Worm (Caenorhabditis elegans) whole organism, L1 larva: ENCODE data around the gene C01B10.6.

Experiments
- C34B4.2 ChIP-seq: sonication (generic microtip); optimal IDR thresholded peaks from 2 replicates; lab custom pipeline; 2017; ENCODE audit warnings: mild to moderate bottlenecking, missing genetic modification characterization, missing compliant biosample characterization
- aha-1 ChIP-seq: fragments of 150-350 bp; optimal IDR thresholded peaks from 2 replicates; lab custom pipeline; 2014; ENCODE audit warnings: missing biosample characterization, missing genetic modification characterization
- alr-1 ChIP-seq: fragments of 200-800 bp; sonication (Bioruptor generic); optimal IDR thresholded peaks from 2 replicates; lab custom pipeline; 2018; ENCODE audit warnings: borderline replicate concordance, mild to moderate bottlenecking, missing genetic modification characterization, missing compliant biosample characterization
- aly-2 ChIP-seq: fragments of 150-350 bp; optimal IDR thresholded peaks from 2 replicates; lab custom pipeline; 2014; ENCODE audit warnings: missing biosample characterization, missing genetic modification characterization
- ama-1 ChIP-seq: fragments of 150-350 bp; optimal IDR thresholded peaks from 2 replicates; lab custom pipeline; 2014
- blmp-1 ChIP-seq: fragments of 150-350 bp; optimal IDR thresholded peaks from 2 replicates; lab custom pipeline; 2014; ENCODE audit warnings: missing biosample characterization, missing genetic modification characterization
- ceh-82 ChIP-seq, 3 experiments: fragments of 150-350 bp in 1 of 3; sonication (generic microtip) in 2 of 3; optimal IDR thresholded peaks; 2 replicates each; lab custom pipeline; 2014 to 2017; ENCODE audit warnings: missing biosample characterization in 3 of 3, missing genetic modification characterization in 3 of 3
- ceh-90 ChIP-seq: sonication (generic microtip); optimal IDR thresholded peaks from 2 replicates; lab custom pipeline; 2016; ENCODE audit warnings: missing genetic modification characterization, missing compliant biosample characterization
- egl-13 ChIP-seq: sonication (generic microtip); optimal IDR thresholded peaks from 2 replicates; lab custom pipeline; 2016; ENCODE audit warnings: missing genotype, missing genetic modification reagents, missing genetic modification characterization, missing compliant biosample characterization
- egl-27 ChIP-seq, 2 experiments: fragments of 150-350 bp in 1 of 2; sonication (generic microtip); optimal IDR thresholded peaks; 3 replicates each; lab custom pipeline; 2017 to 2018; ENCODE audit warnings: missing biosample characterization in 2 of 2, missing genetic modification characterization in 2 of 2, missing genetic modification reagents in 2 of 2
- elt-2 ChIP-seq: sonication (generic microtip); optimal IDR thresholded peaks from 2 replicates; lab custom pipeline; 2016; ENCODE audit warnings: missing genetic modification characterization, mild to moderate bottlenecking, inconsistent platforms, missing compliant biosample characterization, missing genetic modification reagents
- elt-3 ChIP-seq, 6 experiments: fragments of 150-350 bp in 1 of 6; sonication (generic microtip); optimal IDR thresholded peaks; 2 replicates each; lab custom pipeline; 2017 to 2018; ENCODE audit warnings: missing biosample characterization in 6 of 6, missing genetic modification characterization in 6 of 6, inconsistent platforms in 1 of 6
- fkh-10 ChIP-seq: sonication (generic microtip); optimal IDR thresholded peaks from 2 replicates; lab custom pipeline; 2017; ENCODE audit warnings: missing biosample characterization, missing genetic modification reagents, missing genetic modification characterization
- fos-1 ChIP-seq: fragments of 150-350 bp; optimal IDR thresholded peaks from 2 replicates; lab custom pipeline; 2014; ENCODE audit warnings: missing biosample characterization, missing genetic modification characterization
- grh-1 ChIP-seq: fragments of 200-800 bp; sonication (Bioruptor generic); IDR thresholded peaks from 2 replicates; pipeline ENCODE4 v1.3.6; 2022; ENCODE audit warnings: missing genetic modification reagents, missing genetic modification characterization, missing compliant biosample characterization
- hlh-4 ChIP-seq: sonication (generic microtip); optimal IDR thresholded peaks from 2 replicates; lab custom pipeline; 2016; ENCODE audit warnings: mild to moderate bottlenecking, missing genetic modification characterization, missing compliant biosample characterization
- irx-1 ChIP-seq: sonication (generic microtip); optimal IDR thresholded peaks from 2 replicates; lab custom pipeline; 2016; ENCODE audit warnings: missing genetic modification characterization, missing compliant biosample characterization
- isw-1 ChIP-seq: fragments of 200-800 bp; sonication (Bioruptor generic); IDR thresholded peaks from 2 replicates; pipeline ENCODE4 v1.3.6; 2022; ENCODE audit warnings: missing genetic modification characterization, missing compliant biosample characterization
- jun-1 ChIP-seq: fragments of 150-350 bp; optimal IDR thresholded peaks from 2 replicates; lab custom pipeline; 2014; ENCODE audit warnings: missing biosample characterization, missing genetic modification reagents, missing genetic modification characterization
- lin-14 ChIP-seq: fragments of 200-800 bp; sonication (Bioruptor generic); optimal IDR thresholded peaks from 2 replicates; lab custom pipeline; 2018; ENCODE audit warnings: mild to moderate bottlenecking, missing genetic modification characterization, moderate library complexity, missing compliant biosample characterization
- lin-15B ChIP-seq: fragments of 150-350 bp; sonication (generic microtip); optimal IDR thresholded peaks from 3 replicates; lab custom pipeline; 2014; ENCODE audit warnings: missing biosample characterization, missing genetic modification characterization
- lin-35 ChIP-seq, 2 experiments: fragments of 150-350 bp; optimal IDR thresholded peaks; 2 replicates each; lab custom pipeline; 2014; ENCODE audit warnings: missing biosample characterization in 2 of 2, missing genetic modification characterization in 2 of 2, missing genetic modification reagents in 2 of 2
- lin-39 ChIP-seq: fragments of 150-350 bp; optimal IDR thresholded peaks from 2 replicates; lab custom pipeline; 2014; ENCODE audit warnings: missing biosample characterization, missing genetic modification reagents, missing genetic modification characterization
- lir-3 ChIP-seq: sonication (generic microtip); optimal IDR thresholded peaks from 2 replicates; lab custom pipeline; 2016; ENCODE audit warnings: mild to moderate bottlenecking, missing genetic modification characterization, moderate library complexity, missing compliant biosample characterization; ENCODE audit not compliant: poor library complexity
- mef-2 ChIP-seq: fragments of 150-350 bp; optimal IDR thresholded peaks from 2 replicates; lab custom pipeline; 2014; ENCODE audit warnings: missing biosample characterization, missing genetic modification characterization
- mep-1 ChIP-seq: fragments of 150-350 bp; optimal IDR thresholded peaks from 2 replicates; lab custom pipeline; 2014; ENCODE audit warnings: missing biosample characterization, missing genetic modification characterization
- nhr-19 ChIP-seq: fragments of 200-800 bp; sonication (Bioruptor generic); conservative IDR thresholded peaks from 2 replicates; pipeline ENCODE4 v1.3.6; 2022; ENCODE audit warnings: missing genetic modification characterization, missing compliant biosample characterization
- nhr-20 ChIP-seq: sonication (generic microtip); optimal IDR thresholded peaks from 2 replicates; lab custom pipeline; 2016; ENCODE audit warnings: mild to moderate bottlenecking, missing genetic modification characterization, missing compliant biosample characterization
- nhr-71 ChIP-seq: sonication (generic microtip); optimal IDR thresholded peaks from 2 replicates; lab custom pipeline; 2016; ENCODE audit warnings: mild to moderate bottlenecking, missing genetic modification characterization, moderate library complexity, missing compliant biosample characterization
- nhr-76 ChIP-seq: sonication (generic microtip); optimal IDR thresholded peaks from 2 replicates; lab custom pipeline; 2017; ENCODE audit warnings: missing biosample characterization, missing genetic modification characterization
- nhr-77 ChIP-seq: fragments of 150-350 bp; optimal IDR thresholded peaks from 2 replicates; lab custom pipeline; 2014; ENCODE audit warnings: missing biosample characterization, missing genetic modification characterization
- nhr-85 ChIP-seq: sonication (generic microtip); peaks from one replicate; lab custom pipeline; 2016; ENCODE audit warnings: missing genetic modification characterization, inconsistent platforms, missing compliant biosample characterization
- nhr-90 ChIP-seq: sonication (generic microtip); optimal IDR thresholded peaks from 2 replicates; lab custom pipeline; 2016; ENCODE audit warnings: mild to moderate bottlenecking, missing genetic modification characterization, missing compliant biosample characterization; ENCODE audit not compliant: poor library complexity
- pag-3 ChIP-seq: sonication (generic microtip); optimal IDR thresholded peaks from 2 replicates; lab custom pipeline; 2017; ENCODE audit warnings: missing genetic modification characterization, mild to moderate bottlenecking, missing compliant biosample characterization, antibody characterized with exemption, borderline replicate concordance; ENCODE audit not compliant: insufficient read depth
- pax-3 ChIP-seq: fragments of 200-800 bp; sonication (Bioruptor generic); optimal IDR thresholded peaks from 2 replicates; lab custom pipeline; 2018; ENCODE audit warnings: mild to moderate bottlenecking, missing genetic modification characterization, moderate library complexity, missing compliant biosample characterization
- pqm-1 ChIP-seq: sonication (generic microtip); optimal IDR thresholded peaks from 3 replicates; lab custom pipeline; 2017; ENCODE audit warnings: missing biosample characterization, missing genetic modification characterization
- rnt-1 ChIP-seq: sonication (generic microtip); optimal IDR thresholded peaks from 2 replicates; lab custom pipeline; 2016; ENCODE audit warnings: mild to moderate bottlenecking, missing genetic modification characterization, moderate library complexity, missing compliant biosample characterization
- snu-23 ChIP-seq: sonication (generic microtip); optimal IDR thresholded peaks from 2 replicates; lab custom pipeline; 2016; ENCODE audit warnings: missing genetic modification characterization, missing compliant biosample characterization
- sox-4 ChIP-seq: sonication (generic microtip); optimal IDR thresholded peaks from 2 replicates; lab custom pipeline; 2016; ENCODE audit warnings: missing genetic modification characterization, missing compliant biosample characterization
- sptf-1 ChIP-seq: fragments of 150-350 bp; optimal IDR thresholded peaks from 2 replicates; lab custom pipeline; 2014; ENCODE audit warnings: missing biosample characterization, missing genetic modification characterization
- sup-37 ChIP-seq: fragments of 200-800 bp; sonication (Bioruptor generic); optimal IDR thresholded peaks from 2 replicates; lab custom pipeline; 2018; ENCODE audit warnings: mild to moderate bottlenecking, missing genetic modification characterization, missing compliant biosample characterization
- swsn-7 ChIP-seq: sonication (generic microtip); optimal IDR thresholded peaks from 2 replicates; lab custom pipeline; 2016; ENCODE audit warnings: missing genetic modification characterization, missing compliant biosample characterization
- tbx-2 ChIP-seq: sonication (generic microtip); optimal IDR thresholded peaks from 2 replicates; lab custom pipeline; 2016; ENCODE audit warnings: missing genetic modification characterization, missing compliant biosample characterization
- unc-30 ChIP-seq: sonication (generic microtip); optimal IDR thresholded peaks from 2 replicates; lab custom pipeline; 2017; ENCODE audit warnings: missing biosample characterization, missing genetic modification characterization
- unc-86 ChIP-seq: sonication (generic microtip); optimal IDR thresholded peaks from 2 replicates; lab custom pipeline; 2016; ENCODE audit warnings: missing genetic modification characterization, missing compliant biosample characterization
- xbp-1 ChIP-seq: sonication (generic microtip); optimal IDR thresholded peaks from 2 replicates; lab custom pipeline; 2016; ENCODE audit warnings: missing genetic modification characterization, missing compliant biosample characterization
- zag-1 ChIP-seq: fragments of 150-350 bp; optimal IDR thresholded peaks from 2 replicates; lab custom pipeline; 2014; ENCODE audit warnings: missing biosample characterization, missing genetic modification characterization
- zip-4 ChIP-seq: fragments of 200-800 bp; sonication (Bioruptor generic); optimal IDR thresholded peaks from 2 replicates; lab custom pipeline; 2018; ENCODE audit warnings: mild to moderate bottlenecking, missing genetic modification characterization, moderate library complexity, missing compliant biosample characterization
- ztf-4 ChIP-seq: fragments of 150-350 bp; optimal IDR thresholded peaks from 2 replicates; lab custom pipeline; 2014; ENCODE audit warnings: missing biosample characterization, missing genetic modification characterization

Gene C01B10.6

ce11 chrIV:6655747-6656146 is 15.8 kb downstream of the C01B10.6 start:
- TF ChIP-seq elt-3 (tag; optimal IDR thresholded peaks at IDR 0.05; lab: Kevin White, UChicago), result peak in 3 of 6 experiments; percentile 1 to 63 (median 28)
- peak in 1 of 2 experiments; percentile 34 for TF ChIP-seq lin-35 (GFP tag; optimal IDR thresholded peaks at IDR 0.05; lab: Kevin White, UChicago)
- peak; percentile 65 for TF ChIP-seq nhr-85 (tag; lab: Kevin White, UChicago)
- TF ChIP-seq lin-14 (GFP tag; lab: Kevin White, UChicago), result peak; percentile 60
- peak; percentile 82 for TF ChIP-seq blmp-1 (tag; lab: Kevin White, UChicago)
- no peak for TF ChIP-seq aha-1 (tag; lab: Kevin White, UChicago)
- TF ChIP-seq pag-3 (tag; lab: Kevin White, UChicago), result no peak
- peak; percentile 18 for TF ChIP-seq ztf-4 (tag; lab: Kevin White, UChicago)
- no peak for TF ChIP-seq hlh-4 (tag; lab: Kevin White, UChicago)

DNA sequence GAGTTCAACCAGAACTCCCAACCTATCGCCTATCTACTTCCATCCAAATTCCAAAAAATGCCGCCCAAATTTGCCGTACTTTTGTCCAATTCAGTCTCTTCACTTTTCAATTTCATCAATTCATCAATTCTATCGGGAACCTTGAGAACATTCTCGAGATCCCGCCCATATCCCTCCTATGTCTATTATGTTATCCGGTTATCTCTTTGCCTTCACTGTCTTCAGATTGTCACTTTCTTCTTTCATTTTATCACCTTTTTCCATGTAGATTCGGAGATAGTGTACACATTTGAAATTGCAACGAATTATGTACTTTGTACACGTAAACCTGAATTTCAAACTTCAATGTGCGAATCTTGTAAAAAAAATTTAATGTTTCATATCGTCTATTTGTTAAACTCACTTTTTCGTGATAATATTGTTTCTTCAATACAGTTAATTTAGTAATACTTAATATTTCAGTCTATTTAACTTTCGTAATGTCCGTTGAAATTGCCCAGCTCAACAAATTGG is 17.6 kb downstream of the C01B10.6 start, which contains the start of gene C01B10.11:
Gene C01B10.11, plus strand, starts transcription at position 463 of the 513 bp plus-strand sequence.
- TF ChIP-seq nhr-20 (tag; lab: Kevin White, UChicago) (peak; percentile 45), hlh-4 (tag; lab: Kevin White, UChicago) (no peak), elt-3 (tag; optimal IDR thresholded peaks at IDR 0.05; lab: Kevin White, UChicago) (peak; percentile 55 to 88 (median 74)), blmp-1 (tag; lab: Kevin White, UChicago) (peak; percentile 96), alr-1 (tag; lab: Kevin White, UChicago) (no peak), elt-2 (tag; lab: Kevin White, UChicago) (no peak), lin-14 (GFP tag; lab: Kevin White, UChicago) (peak; percentile 61), isw-1 (GFP tag; lab: Robert Waterston, UW) (no peak), nhr-77 (tag; lab: Kevin White, UChicago) (no peak), sptf-1 (tag; lab: Kevin White, UChicago) (no peak), nhr-19 (GFP tag; lab: Robert Waterston, UW) (no peak), zag-1 (tag; lab: Kevin White, UChicago) (no peak), pqm-1 (no peak), nhr-76 (tag; lab: Kevin White, UChicago) (no peak), fkh-10 (GFP tag; lab: Kevin White, UChicago) (no peak), C34B4.2 (tag; lab: Kevin White, UChicago) (no peak), rnt-1 (no peak), tbx-2 (tag; lab: Kevin White, UChicago) (no peak), zip-4 (GFP tag; lab: Kevin White, UChicago) (no peak), pax-3 (no peak), mep-1 (tag; lab: Kevin White, UChicago) (peak; percentile 36), lin-39 (tag; lab: Kevin White, UChicago) (no peak), grh-1 (peak; percentile 38; the same call in 1 of the 2 replicates), irx-1 (tag; lab: Kevin White, UChicago) (no peak), egl-27 (tag; optimal IDR thresholded peaks at IDR 0.05; lab: Kevin White, UChicago) (no peak), unc-86 (tag; lab: Kevin White, UChicago) (no peak), fos-1 (tag; lab: Kevin White, UChicago) (no peak), egl-13 (tag; lab: Kevin White, UChicago) (no peak), lin-35 (GFP tag; optimal IDR thresholded peaks at IDR 0.05; lab: Kevin White, UChicago) (no peak), nhr-90 (tag; lab: Kevin White, UChicago) (peak; percentile 10), ceh-82 (tag; optimal IDR thresholded peaks at IDR 0.05; lab: Kevin White, UChicago) (no peak), sup-37 (GFP tag; lab: Kevin White, UChicago) (no peak), nhr-71 (tag; lab: Kevin White, UChicago) (peak; percentile 30), ceh-90 (tag; lab: Kevin White, UChicago) (no peak), ama-1 (lab: Kevin White, UChicago) (no peak), nhr-85 (tag; lab: Kevin White, UChicago) (peak; percentile 78), pag-3 (tag; lab: Kevin White, UChicago) (no peak), xbp-1 (tag; lab: Kevin White, UChicago) (no peak), lir-3 (no peak), mef-2 (tag; lab: Kevin White, UChicago) (no peak), unc-30 (tag; lab: Kevin White, UChicago) (no peak), sox-4 (tag; lab: Kevin White, UChicago) (no peak), swsn-7 (tag; lab: Kevin White, UChicago) (no peak), aha-1 (tag; lab: Kevin White, UChicago) (no peak), lin-15B (tag; lab: Kevin White, UChicago) (no peak), snu-23 (GFP tag; lab: Kevin White, UChicago) (peak; percentile 40), jun-1 (no peak), aly-2 (tag; lab: Kevin White, UChicago) (no peak)
- TF ChIP-seq, all 84 proteins: peak for 10
